Fruit fly (Drosophila melanogaster): Measurements from ENCODE around the gene CG31221.

CG31221 gene

DNA sequence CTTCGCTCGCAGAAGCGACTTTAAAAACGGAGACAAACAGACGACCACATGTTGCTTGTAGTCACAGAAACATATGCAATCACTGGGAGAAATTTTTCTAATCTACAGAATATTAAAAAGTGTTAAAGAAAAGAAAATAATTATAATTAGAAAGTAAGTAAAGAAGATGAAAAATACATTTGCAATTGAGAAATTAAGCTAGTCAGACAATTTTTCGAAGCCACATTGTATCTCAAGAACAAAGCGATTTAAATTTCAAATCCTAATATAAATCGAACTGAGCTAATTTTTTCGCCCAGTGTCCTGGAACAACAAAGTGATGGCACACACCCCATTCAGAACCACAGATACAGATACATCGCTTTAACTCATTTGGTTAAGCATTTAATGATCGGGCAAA, 52.8 kb downstream of the CG31221 start (continued):
- TF ChIP-seq Mes4 (GFP tag; optimal IDR thresholded peaks at IDR 0.05) (no peak), Ada2b (GFP tag; IDR thresholded peaks at IDR 0.05) (peak; percentile 36; the same call in 1 of the 2 replicates), bbx (GFP tag; IDR thresholded peaks at IDR 0.05; ENCODE audit: partially characterized antibody) (no peak), sc (optimal IDR thresholded peaks at IDR 0.05) (no peak), sc (GFP tag; optimal IDR thresholded peaks at IDR 0.05) (peak; percentile 75), CG10959 (GFP tag; IDR thresholded peaks at IDR 0.05) (peak; percentile 47; the same call in 1 of the 2 replicates), CG18262 (tag; optimal IDR thresholded peaks at IDR 0.05) (peak; percentile 93), CG30020 (tag; optimal IDR thresholded peaks at IDR 0.05) (peak; percentile 26), CG6689 (GFP tag; IDR thresholded peaks at IDR 0.05) (peak; percentile 72), tll (GFP tag; optimal IDR thresholded peaks at IDR 0.05) (no peak), Blimp-1 (GFP tag; optimal IDR thresholded peaks at IDR 0.05) (peak; percentile 87), Scr (GFP tag; IDR thresholded peaks at IDR 0.05; ENCODE audit: partially characterized antibody) (no peak), E2f1 (GFP tag; IDR thresholded peaks at IDR 0.05) (no peak; the same call in 1 of the 2 replicates), CG3281 (GFP tag; optimal IDR thresholded peaks at IDR 0.05) (peak; percentile 27), CG6654 (GFP tag; optimal IDR thresholded peaks at IDR 0.05) (peak; percentile 34), CkIIα-i1 (GFP tag; IDR thresholded peaks at IDR 0.05) (no peak), ato (GFP tag; IDR thresholded peaks at IDR 0.05; ENCODE audit: partially characterized antibody) (no peak), Hr51 (GFP tag; optimal IDR thresholded peaks at IDR 0.05) (peak in 1 of 2 experiments; percentile 46), z (GFP tag; IDR thresholded peaks at IDR 0.05) (no peak), CG11456 (GFP tag; IDR thresholded peaks at IDR 0.05) (no peak), MBD-R2 (GFP tag; IDR thresholded peaks at IDR 0.05) (no peak), dimm (GFP tag; IDR thresholded peaks at IDR 0.05) (no peak), CG10209 (GFP tag; optimal IDR thresholded peaks at IDR 0.05) (peak; percentile 61), nerfin-1 (tag; optimal IDR thresholded peaks at IDR 0.05) (peak; percentile 73), HHEX (GFP tag; optimal IDR thresholded peaks at IDR 0.05) (peak; percentile 42), dmrt99B (tag; optimal IDR thresholded peaks at IDR 0.05) (peak; percentile 70), CG11504 (tag; optimal IDR thresholded peaks at IDR 0.05) (peak; percentile 83), Ssrp (tag; optimal IDR thresholded peaks at IDR 0.05) (peak; percentile 75), CG30431 (GFP tag; optimal IDR thresholded peaks at IDR 0.05) (peak; percentile 43), her (GFP tag; optimal IDR thresholded peaks at IDR 0.05) (no peak), pum (GFP tag; optimal IDR thresholded peaks at IDR 0.05) (peak; percentile 49), trem (tag; optimal IDR thresholded peaks at IDR 0.05) (peak; percentile 73), cato (GFP tag; optimal IDR thresholded peaks at IDR 0.05; ENCODE audit: borderline replicate concordance) (peak; percentile 25), tin (GFP tag; optimal IDR thresholded peaks at IDR 0.05) (peak; percentile 64), CG10274 (GFP tag; optimal IDR thresholded peaks at IDR 0.05) (no peak), toy (GFP tag; IDR thresholded peaks at IDR 0.05) (no peak), CG11398 (GFP tag; optimal IDR thresholded peaks at IDR 0.05) (no peak), CG4730 (GFP tag; IDR thresholded peaks at IDR 0.05) (0 out of 2 replicates have a peak, but pooled peaks have one; percentile 4), Nf-YC (tag; optimal IDR thresholded peaks at IDR 0.05) (no peak), en (GFP tag; optimal IDR thresholded peaks at IDR 0.05) (no peak), eve (GFP tag; optimal IDR thresholded peaks at IDR 0.05) (peak in 1 of 2 experiments; percentile 66), CG31365 (tag; optimal IDR thresholded peaks at IDR 0.05) (no peak), CG9932 (GFP tag; IDR thresholded peaks at IDR 0.05) (no peak), tgo (GFP tag; IDR thresholded peaks at IDR 0.05) (peak; percentile 45; the same call in 1 of the 3 replicates), CG16779 (GFP tag; IDR thresholded peaks at IDR 0.05) (no peak), CG2712 (tag; optimal IDR thresholded peaks at IDR 0.05) (peak; percentile 93), ci (GFP tag; IDR thresholded peaks at IDR 0.05) (peak; percentile 75; the same call in 2 of the 3 replicates), HLH4C (GFP tag; IDR thresholded peaks at IDR 0.05; ENCODE audit: partially characterized antibody) (no peak), NK7.1 (GFP tag; optimal IDR thresholded peaks at IDR 0.05) (no peak), mld (GFP tag; IDR thresholded peaks at IDR 0.05; ENCODE audit: partially characterized antibody) (no peak), crc (GFP tag; optimal IDR thresholded peaks at IDR 0.05) (no peak)

All from whole organism, embryonic.